Worm (Caenorhabditis elegans): Measurements from ENCODE around the gene bub-3.

DNA sequence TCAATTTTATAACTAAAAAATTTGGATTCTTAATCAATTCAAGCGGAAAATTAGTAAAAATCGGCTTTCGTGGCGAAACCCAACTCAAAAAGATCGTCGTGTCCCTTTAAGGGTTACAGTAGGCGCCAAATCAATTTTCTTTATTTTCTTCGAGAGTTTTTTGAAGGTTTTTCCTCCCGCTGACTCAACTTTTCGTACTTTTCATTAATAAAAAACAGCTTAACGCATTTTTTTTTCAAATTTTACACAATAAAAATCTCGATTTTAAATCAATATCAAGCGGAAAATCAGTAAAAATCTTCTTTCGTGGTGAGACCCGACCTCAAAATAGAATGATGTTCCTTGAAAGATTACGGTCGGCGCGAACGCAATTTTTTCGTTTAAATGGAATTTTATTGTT is 6.3 kb downstream of the bub-3 start:
- no peak for TF ChIP-seq ztf-11 (tag; optimal IDR thresholded peaks at IDR 0.05)
- no peak for TF ChIP-seq unc-120 (tag; optimal IDR thresholded peaks at IDR 0.05; ENCODE audit: poor library complexity, severe bottlenecking)
- TF ChIP-seq ceh-39 (tag; optimal IDR thresholded peaks at IDR 0.05) = no peak
- TF ChIP-seq sptf-1 (tag; optimal IDR thresholded peaks at IDR 0.05) = no peak
- TF ChIP-seq lin-13 (tag; optimal IDR thresholded peaks at IDR 0.05) = no peak
- no peak for TF ChIP-seq ces-1 (GFP tag; optimal IDR thresholded peaks at IDR 0.05)

Data from whole organism, mixed stage, embryonic.